Worm (Caenorhabditis elegans): Measurements from ENCODE around the gene lpr-7.

DNA sequence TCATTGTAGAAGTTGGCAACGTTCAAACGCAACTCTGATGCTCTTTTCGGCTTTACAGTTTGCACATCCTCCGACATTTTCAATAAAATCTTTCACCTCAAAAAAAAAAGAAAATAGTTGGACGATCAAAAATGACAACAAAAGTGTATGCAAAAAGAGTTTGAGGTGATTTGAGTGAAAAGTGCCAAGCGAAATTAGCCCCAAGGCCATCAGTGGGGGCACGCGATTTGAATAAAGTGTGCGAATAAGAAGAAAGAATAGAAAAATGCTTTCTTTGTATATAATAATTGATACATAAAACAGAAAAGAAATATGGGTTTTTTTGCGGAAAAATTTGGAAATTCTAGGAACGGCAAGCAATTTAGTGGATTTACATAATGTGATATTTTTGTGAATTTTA lies 10.1 kb downstream of the lpr-7 start, which contains the start of gene T19D7.5:
- no peak for TF ChIP-seq ztf-11 (tag; optimal IDR thresholded peaks at IDR 0.05)
- TF ChIP-seq unc-62 (GFP tag; optimal IDR thresholded peaks at IDR 0.05), result no peak
- no peak for TF ChIP-seq sptf-1 (tag; optimal IDR thresholded peaks at IDR 0.05)
- TF ChIP-seq blmp-1 (tag; optimal IDR thresholded peaks at IDR 0.05), result no peak
